Fruit fly (Drosophila melanogaster): ENCODE results near the gene CG4558.

CG4558 gene

dm6 chrX:6852574-6852973 is 3.0 kb downstream of the CG4558 start (continued):
- peak; percentile 64 for TF ChIP-seq CG4730 (GFP tag; IDR thresholded peaks at IDR 0.05)
- TF ChIP-seq wor (GFP tag; IDR thresholded peaks at IDR 0.05) = peak; percentile 71
- TF ChIP-seq peb (GFP tag; IDR thresholded peaks at IDR 0.05) = peak; percentile 71
- TF ChIP-seq CG8944 (GFP tag; optimal IDR thresholded peaks at IDR 0.05) = peak; percentile 90
- peak; percentile 93 for TF ChIP-seq Fer3 (tag; optimal IDR thresholded peaks at IDR 0.05)
- peak; percentile 94 for TF ChIP-seq bab2 (GFP tag; optimal IDR thresholded peaks at IDR 0.05)
- TF ChIP-seq Fer1 (GFP tag; optimal IDR thresholded peaks at IDR 0.05) = peak; percentile 91
- TF ChIP-seq cato (GFP tag; optimal IDR thresholded peaks at IDR 0.05; ENCODE audit: borderline replicate concordance) = peak; percentile 81
- peak; percentile 83 for TF ChIP-seq otp (GFP tag; IDR thresholded peaks at IDR 0.05)
- TF ChIP-seq CG1602 (GFP tag; optimal IDR thresholded peaks at IDR 0.05) = peak; percentile 85
- TF ChIP-seq her (GFP tag; optimal IDR thresholded peaks at IDR 0.05) = peak; percentile 91
- peak; percentile 90 for TF ChIP-seq CG18262 (tag; optimal IDR thresholded peaks at IDR 0.05)
- peak in 1 of 2 experiments; percentile 48 for TF ChIP-seq Dfd (GFP tag; optimal IDR thresholded peaks at IDR 0.05)
- peak; percentile 67 for TF ChIP-seq CG8765 (GFP tag; IDR thresholded peaks at IDR 0.05)
- TF ChIP-seq CG16863 (GFP tag; optimal IDR thresholded peaks at IDR 0.05) = peak; percentile 87
- peak; percentile 83 for TF ChIP-seq onecut (GFP tag; IDR thresholded peaks at IDR 0.05)
- TF ChIP-seq stwl (tag; optimal IDR thresholded peaks at IDR 0.05) = peak; percentile 57
- TF ChIP-seq Hmr (GFP tag; optimal IDR thresholded peaks at IDR 0.05) = peak; percentile 91
- TF ChIP-seq CG15696 (tag; optimal IDR thresholded peaks at IDR 0.05) = peak; percentile 88
- peak; percentile 74 for TF ChIP-seq Hmx (GFP tag; optimal IDR thresholded peaks at IDR 0.05)
- TF ChIP-seq vfl (GFP tag; optimal IDR thresholded peaks at IDR 0.05) = peak; percentile 87
- TF ChIP-seq CG10565 (GFP tag; optimal IDR thresholded peaks at IDR 0.05) = peak; percentile 82
- peak; percentile 90 for TF ChIP-seq CG14441 (GFP tag; IDR thresholded peaks at IDR 0.05)
- peak; percentile 16 for TF ChIP-seq ftz-f1 (GFP tag; optimal IDR thresholded peaks at IDR 0.05)
- peak; percentile 99 for TF ChIP-seq Ets65A (GFP tag)
- peak; percentile 93 for TF ChIP-seq Dp (GFP tag; optimal IDR thresholded peaks at IDR 0.05)
- peak; percentile 71 for TF ChIP-seq gsb-n (tag; optimal IDR thresholded peaks at IDR 0.05)
- TF ChIP-seq unc-4 (GFP tag; IDR thresholded peaks at IDR 0.05; ENCODE audit: partially characterized antibody) = peak; percentile 40; the same call in 1 of the 2 replicates
- peak; percentile 94 for TF ChIP-seq CG13424 (tag; optimal IDR thresholded peaks at IDR 0.05)
- TF ChIP-seq CG11696 (GFP tag; IDR thresholded peaks at IDR 0.05) = peak; percentile 51; the same call in 1 of the 2 replicates
- TF ChIP-seq mld (GFP tag; IDR thresholded peaks at IDR 0.05; ENCODE audit: partially characterized antibody) = no peak
- TF ChIP-seq CG12219 (GFP tag; optimal IDR thresholded peaks at IDR 0.05) = peak; percentile 86
- TF ChIP-seq Kr (GFP tag; optimal IDR thresholded peaks at IDR 0.05) = no peak
- TF ChIP-seq ham (GFP tag; IDR thresholded peaks at IDR 0.05) = no peak
- TF ChIP-seq Ets97D (GFP tag; optimal IDR thresholded peaks at IDR 0.05) = peak; percentile 86
- peak; percentile 78 for TF ChIP-seq sd (tag; optimal IDR thresholded peaks at IDR 0.05)
- TF ChIP-seq unpg (GFP tag; optimal IDR thresholded peaks at IDR 0.05) = peak; percentile 91
- peak; percentile 83 for TF ChIP-seq CG8388 (GFP tag; optimal IDR thresholded peaks at IDR 0.05)
- no peak for TF ChIP-seq cg (GFP tag; optimal IDR thresholded peaks at IDR 0.05)
- TF ChIP-seq H15 (GFP tag; IDR thresholded peaks at IDR 0.05) = peak; percentile 78
- no peak for TF ChIP-seq pan (optimal IDR thresholded peaks at IDR 0.05)
- peak in 1 of 2 experiments; percentile 91 for TF ChIP-seq pan (GFP tag; optimal IDR thresholded peaks at IDR 0.05 in 1 of 2, IDR thresholded peaks at IDR 0.05 in 1 of 2)
- TF ChIP-seq CG2202 (tag; optimal IDR thresholded peaks at IDR 0.05) = peak; percentile 71
- TF ChIP-seq Atf-2 (GFP tag; optimal IDR thresholded peaks at IDR 0.05) = peak; percentile 90
- TF ChIP-seq odd (GFP tag; optimal IDR thresholded peaks at IDR 0.05) = peak; percentile 75
- TF ChIP-seq CG3407 (GFP tag; optimal IDR thresholded peaks at IDR 0.05) = peak; percentile 79
- peak; percentile 75 for TF ChIP-seq CG31365 (tag; optimal IDR thresholded peaks at IDR 0.05)
- peak; percentile 88 for TF ChIP-seq CG1792 (GFP tag; optimal IDR thresholded peaks at IDR 0.05)
- peak; percentile 68 for TF ChIP-seq B-H1 (GFP tag; IDR thresholded peaks at IDR 0.05)
- TF ChIP-seq schlank (tag; optimal IDR thresholded peaks at IDR 0.05) = peak; percentile 86
- peak; percentile 84 for TF ChIP-seq CG11456 (GFP tag; IDR thresholded peaks at IDR 0.05)
- TF ChIP-seq dimm (GFP tag; IDR thresholded peaks at IDR 0.05) = peak; percentile 66

Data from whole organism, embryonic.